Fruit fly (Drosophila melanogaster) whole organism, embryonic: ENCODE results near the gene shv.

ENCODE experiments used
- Asciz ChIP-seq: fragments of 200-800 bp; sonication (Bioruptor generic); optimal IDR thresholded peaks from 2 replicates; lab custom pipeline; 2017; ENCODE audit warnings: missing biosample characterization, mild to moderate bottlenecking, missing genetic modification characterization, missing genetic modification reagents
- CG10274 ChIP-seq: fragments of 200-800 bp; sonication (Bioruptor generic); optimal IDR thresholded peaks from 3 replicates; lab custom pipeline; 2017; ENCODE audit warnings: missing biosample characterization, mild to moderate bottlenecking, missing genetic modification characterization
- CG13424 ChIP-seq: fragments of 200-800 bp; sonication (Bioruptor generic); optimal IDR thresholded peaks from 2 replicates; lab custom pipeline; 2019; ENCODE audit warnings: missing biosample characterization, mild to moderate bottlenecking, missing genetic modification characterization, moderate library complexity
- CG13894 ChIP-seq: fragments of 200-800 bp; sonication (Bioruptor generic); optimal IDR thresholded peaks from 3 replicates; lab custom pipeline; 2018; ENCODE audit warnings: missing biosample characterization, mild to moderate bottlenecking, missing genetic modification characterization, moderate library complexity
- CG14050 ChIP-seq: fragments of 200-800 bp; sonication (Bioruptor generic); IDR thresholded peaks from 3 replicates; pipeline ENCODE4 v1.3.6; 2022; ENCODE audit warnings: missing biosample characterization, missing genetic modification characterization
- CG17568 ChIP-seq: fragments of 200-800 bp; sonication (Bioruptor generic); optimal IDR thresholded peaks from 2 replicates; lab custom pipeline; 2018; ENCODE audit warnings: missing biosample characterization, mild to moderate bottlenecking, missing genetic modification characterization, moderate library complexity
- CG17802 ChIP-seq: fragments of 200-800 bp; sonication (Bioruptor generic); optimal IDR thresholded peaks from 2 replicates; lab custom pipeline; 2018; ENCODE audit warnings: missing biosample characterization, mild to moderate bottlenecking, missing genetic modification characterization, moderate library complexity
- CG31441 ChIP-seq: fragments of 200-800 bp; sonication (Bioruptor generic); IDR thresholded peaks from 2 replicates; pipeline ENCODE4 v1.3.6; 2022; ENCODE audit warnings: missing biosample characterization, missing genetic modification characterization
- CG32767 ChIP-seq: fragments of 200-800 bp; sonication (Bioruptor generic); IDR thresholded peaks from 2 replicates; pipeline ENCODE4 v1.3.6; 2022; ENCODE audit warnings: missing biosample characterization, missing genetic modification characterization
- CG3407 ChIP-seq: fragments of 200-800 bp; sonication (Bioruptor generic); optimal IDR thresholded peaks from 2 replicates; lab custom pipeline; 2018; ENCODE audit warnings: missing biosample characterization, mild to moderate bottlenecking, missing genetic modification characterization
- CG4820 ChIP-seq: fragments of 200-800 bp; sonication (Bioruptor generic); optimal IDR thresholded peaks from 3 replicates; lab custom pipeline; 2016; ENCODE audit warnings: missing biosample characterization, missing genetic modification characterization
- CG5180 ChIP-seq: fragments of 200-800 bp; sonication (Bioruptor generic); optimal IDR thresholded peaks from 3 replicates; lab custom pipeline; 2017; ENCODE audit warnings: missing biosample characterization, missing genetic modification characterization, mild to moderate bottlenecking, moderate library complexity, missing genetic modification reagents
- CG7963 ChIP-seq: fragments of 200-800 bp; sonication (Bioruptor generic); IDR thresholded peaks from 3 replicates; pipeline ENCODE4 v1.3.6; 2022; ENCODE audit warnings: missing biosample characterization, missing genetic modification characterization; ENCODE audit not compliant: partially characterized antibody
- CG7987 ChIP-seq: fragments of 200-800 bp; sonication (Bioruptor generic); optimal IDR thresholded peaks from 2 replicates; lab custom pipeline; 2018; ENCODE audit warnings: missing biosample characterization, mild to moderate bottlenecking, missing genetic modification characterization, moderate library complexity
- CG9727 ChIP-seq: fragments of 200-800 bp; sonication (Bioruptor generic); optimal IDR thresholded peaks from 3 replicates; lab custom pipeline; 2017; ENCODE audit warnings: missing biosample characterization, mild to moderate bottlenecking, missing genetic modification characterization
- Camta ChIP-seq: fragments of 200-800 bp; sonication (Bioruptor generic); optimal IDR thresholded peaks from 2 replicates; lab custom pipeline; 2016; ENCODE audit warnings: missing biosample characterization, missing genetic modification characterization
- D ChIP-seq, 2 experiments: fragments of 200-800 bp in 1 of 2; fragments of >200 bp in 1 of 2; sonication (Bioruptor generic) in 1 of 2; optimal IDR thresholded peaks; 2 replicates in 1 of 2; 3 replicates in 1 of 2; lab custom pipeline; 2017; ENCODE audit warnings: mild to moderate bottlenecking in 1 of 2, missing biosample characterization in 1 of 2, missing genetic modification characterization in 1 of 2, missing genetic modification reagents in 1 of 2
- D19A ChIP-seq: fragments of 200-800 bp; optimal IDR thresholded peaks from 3 replicates; lab custom pipeline; 2019; ENCODE audit warnings: missing biosample characterization, mild to moderate bottlenecking, missing genetic modification characterization, moderate library complexity
- D19B ChIP-seq: fragments of 200-800 bp; sonication (Bioruptor generic); optimal IDR thresholded peaks from 2 replicates; lab custom pipeline; 2017; ENCODE audit warnings: missing biosample characterization, mild to moderate bottlenecking, missing genetic modification characterization
- Elba2 ChIP-seq: fragments of 200-800 bp; sonication (Bioruptor generic); optimal IDR thresholded peaks from 3 replicates; lab custom pipeline; 2016; ENCODE audit warnings: missing biosample characterization, missing genetic modification characterization
- Hmr ChIP-seq: fragments of 200-800 bp; sonication (Bioruptor generic); optimal IDR thresholded peaks from 3 replicates; lab custom pipeline; 2017; ENCODE audit warnings: mild to moderate bottlenecking, missing biosample characterization, missing genetic modification reagents, missing genetic modification characterization
- Lhr ChIP-seq: fragments of 200-800 bp; sonication (Bioruptor generic); optimal IDR thresholded peaks from 3 replicates; lab custom pipeline; 2017; ENCODE audit warnings: mild to moderate bottlenecking, missing biosample characterization, missing genetic modification reagents, missing genetic modification characterization
- MTF-1 ChIP-seq: fragments of 200-800 bp; sonication (Bioruptor generic); optimal IDR thresholded peaks from 2 replicates; lab custom pipeline; 2018; ENCODE audit warnings: missing biosample characterization, mild to moderate bottlenecking, missing genetic modification characterization, borderline replicate concordance
- Oli ChIP-seq: fragments of 200-800 bp; sonication (Bioruptor generic); optimal IDR thresholded peaks from 2 replicates; lab custom pipeline; 2018; ENCODE audit warnings: missing biosample characterization, mild to moderate bottlenecking, missing genetic modification characterization, moderate library complexity
- Sox100B ChIP-seq: fragments of 200-800 bp; sonication (Bioruptor generic); optimal IDR thresholded peaks from 3 replicates; lab custom pipeline; 2018; ENCODE audit warnings: missing biosample characterization, mild to moderate bottlenecking, missing genetic modification characterization
- Ssrp ChIP-seq: fragments of 200-800 bp; sonication (Bioruptor generic); optimal IDR thresholded peaks from 2 replicates; lab custom pipeline; 2018; ENCODE audit warnings: missing biosample characterization, mild to moderate bottlenecking, missing genetic modification characterization, moderate library complexity
- Stat92E ChIP-seq, 3 experiments: fragments of >200 bp in 2 of 3; fragments of 200-800 bp in 1 of 3; sonication (Bioruptor generic) in 1 of 3; optimal IDR thresholded peaks; 2 replicates each; lab custom pipeline; 2017 to 2019; ENCODE audit warnings: missing biosample characterization in 3 of 3, missing genetic modification characterization in 3 of 3, mild to moderate bottlenecking in 1 of 3, moderate library complexity in 1 of 3
- Xrp1 ChIP-seq: fragments of 200-800 bp; sonication (Bioruptor generic); IDR thresholded peaks from 2 replicates; pipeline ENCODE4 v1.3.6; 2022; ENCODE audit warnings: missing biosample characterization, missing genetic modification characterization
- ash1 ChIP-seq: fragments of 200-800 bp; sonication (Bioruptor generic); optimal IDR thresholded peaks from 2 replicates; lab custom pipeline; 2018; ENCODE audit warnings: missing biosample characterization, mild to moderate bottlenecking, missing genetic modification characterization
- ci ChIP-seq: fragments of 200-800 bp; sonication (Bioruptor generic); IDR thresholded peaks from 3 replicates; pipeline ENCODE4 v1.3.6; 2022; ENCODE audit warnings: missing biosample characterization, missing genetic modification characterization
- dan ChIP-seq: fragments of 200-800 bp; sonication (Bioruptor generic); IDR thresholded peaks from 2 replicates; pipeline ENCODE4 v1.3.6; 2022; ENCODE audit warnings: missing biosample characterization, missing genetic modification characterization
- ems ChIP-seq: fragments of 200-800 bp; sonication (Bioruptor generic); optimal IDR thresholded peaks from 3 replicates; lab custom pipeline; 2016; ENCODE audit warnings: missing biosample characterization, missing genetic modification characterization
- fd96Cb ChIP-seq: fragments of 200-800 bp; sonication (Bioruptor generic); optimal IDR thresholded peaks from 2 replicates; lab custom pipeline; 2018; ENCODE audit warnings: missing biosample characterization, mild to moderate bottlenecking, missing genetic modification characterization, moderate library complexity
- fru ChIP-seq: fragments of >200 bp; optimal IDR thresholded peaks from 2 replicates; lab custom pipeline; 2017
- hbn ChIP-seq: fragments of 200-800 bp; sonication (Bioruptor generic); IDR thresholded peaks from 2 replicates; pipeline ENCODE4 v1.3.6; 2022; ENCODE audit warnings: missing biosample characterization, missing genetic modification characterization; ENCODE audit not compliant: partially characterized antibody
- jumu ChIP-seq: fragments of 200-800 bp; sonication (Bioruptor generic); optimal IDR thresholded peaks from 3 replicates; lab custom pipeline; 2016; ENCODE audit warnings: missing biosample characterization, missing genetic modification characterization
- ken ChIP-seq: fragments of 200-800 bp; sonication (Bioruptor generic); IDR thresholded peaks from 3 replicates; pipeline ENCODE4 v1.3.6; 2022; ENCODE audit warnings: missing biosample characterization, missing genetic modification characterization
- pnt ChIP-seq: fragments of 200-800 bp; sonication (Bioruptor generic); optimal IDR thresholded peaks from 3 replicates; lab custom pipeline; 2016; ENCODE audit warnings: missing biosample characterization, missing genetic modification characterization
- row ChIP-seq: fragments of 200-800 bp; sonication (Bioruptor generic); IDR thresholded peaks from 3 replicates; pipeline ENCODE4 v1.3.6; 2022; ENCODE audit warnings: missing biosample characterization, missing genetic modification characterization
- sqz ChIP-seq: fragments of 200-800 bp; sonication (Bioruptor generic); optimal IDR thresholded peaks from 3 replicates; lab custom pipeline; 2018; ENCODE audit warnings: missing biosample characterization, mild to moderate bottlenecking, missing genetic modification characterization
- ssp ChIP-seq: fragments of 200-800 bp; sonication (Bioruptor generic); IDR thresholded peaks from 2 replicates; pipeline ENCODE4 v1.3.6; 2022; ENCODE audit warnings: missing biosample characterization, missing genetic modification characterization
- ttk ChIP-seq: fragments of 200-800 bp; sonication (Bioruptor generic); IDR thresholded peaks from 2 replicates; pipeline ENCODE4 v2.1.2; 2022; ENCODE audit warnings: missing biosample characterization, missing genetic modification characterization
- unc-4 ChIP-seq: fragments of 200-800 bp; sonication (Bioruptor generic); IDR thresholded peaks from 2 replicates; pipeline ENCODE4 v1.3.6; 2022; ENCODE audit warnings: missing biosample characterization, missing genetic modification characterization; ENCODE audit not compliant: partially characterized antibody
- unpg ChIP-seq: fragments of 200-800 bp; sonication (Bioruptor generic); optimal IDR thresholded peaks from 3 replicates; lab custom pipeline; 2018; ENCODE audit warnings: missing biosample characterization, mild to moderate bottlenecking, missing genetic modification characterization, moderate library complexity
- wor ChIP-seq: fragments of 200-800 bp; sonication (Bioruptor generic); IDR thresholded peaks from 2 replicates; pipeline ENCODE4 v1.3.6; 2022; ENCODE audit warnings: missing biosample characterization, missing genetic modification characterization
- zen2 ChIP-seq: fragments of 200-800 bp; sonication (Bioruptor generic); IDR thresholded peaks from 3 replicates; pipeline ENCODE4 v1.3.6; 2022; ENCODE audit warnings: missing biosample characterization, missing genetic modification characterization; ENCODE audit not compliant: partially characterized antibody
- zfh2 ChIP-seq: fragments of 200-800 bp; sonication (Bioruptor generic); optimal IDR thresholded peaks from 2 replicates; lab custom pipeline; 2016; ENCODE audit warnings: missing biosample characterization, missing genetic modification characterization

shv gene

dm6 chr2L:430820-431628 is 21.9 kb upstream of the shv start, which contains the start of gene ex (continued):
- TF ChIP-seq CG13894 (tag; lab: Kevin White, UChicago) = peak; percentile 73
- TF ChIP-seq ems (GFP tag; lab: Kevin White, UChicago) = no peak
- TF ChIP-seq pnt (GFP tag; lab: Kevin White, UChicago) = peak; percentile 9
- no peak for TF ChIP-seq jumu
- TF ChIP-seq CG31441 (GFP tag; lab: Robert Waterston, UW) = peak; percentile 40; the same call in 1 of the 2 replicates
- no peak; the same call in 2 of the 3 replicates for TF ChIP-seq row
- peak; percentile 85 for TF ChIP-seq Hmr
- no peak for TF ChIP-seq zfh2 (GFP tag; lab: Kevin White, UChicago)
- TF ChIP-seq wor (GFP tag; lab: Robert Waterston, UW) = no peak
- TF ChIP-seq zen2 (GFP tag; lab: Robert Waterston, UW) = peak; percentile 52; the same call in 2 of the 3 replicates
- TF ChIP-seq dan (GFP tag; lab: Robert Waterston, UW) = no peak
- peak; percentile 54 for TF ChIP-seq Sox100B
- TF ChIP-seq Elba2 (GFP tag; lab: Kevin White, UChicago) = peak; percentile 34
- peak; percentile 21 for TF ChIP-seq sqz (GFP tag; lab: Kevin White, UChicago)
- TF ChIP-seq Lhr (GFP tag; lab: Kevin White, UChicago) = peak; percentile 27
- no peak for TF ChIP-seq CG4820 (GFP tag; lab: Kevin White, UChicago)
- TF ChIP-seq Stat92E (GFP tag; optimal IDR thresholded peaks at IDR 0.05; lab: Kevin White, UChicago) = peak in 1 of 3 experiments; percentile 10
- peak; percentile 79 for TF ChIP-seq MTF-1 (GFP tag; lab: Kevin White, UChicago)
- TF ChIP-seq CG32767 (GFP tag; lab: Robert Waterston, UW) = peak; percentile 45; the same call in 1 of the 2 replicates
- peak; percentile 89 for TF ChIP-seq Asciz
- TF ChIP-seq CG13424 = peak; percentile 65
- 0 out of 3 replicates have a peak, but pooled peaks have one; percentile 44 for TF ChIP-seq ken
- TF ChIP-seq ttk (GFP tag; lab: Robert Waterston, UW) = no peak
- peak; percentile 60 for TF ChIP-seq Xrp1 (GFP tag; lab: Robert Waterston, UW)
- no peak for TF ChIP-seq ssp (GFP tag; lab: Robert Waterston, UW)
- TF ChIP-seq CG3407 (GFP tag; lab: Kevin White, UChicago) = peak; percentile 73
- no peak for TF ChIP-seq Ssrp (tag; lab: Kevin White, UChicago)
- peak; percentile 29; the same call in 1 of the 3 replicates for TF ChIP-seq CG14050
- peak; percentile 92 for TF ChIP-seq CG7987 (GFP tag; lab: Kevin White, UChicago)
- TF ChIP-seq hbn (GFP tag; lab: Robert Waterston, UW) = no peak; the same call in 1 of the 2 replicates
- peak; percentile 90 for TF ChIP-seq CG17568
- TF ChIP-seq CG5180 (GFP tag; lab: Kevin White, UChicago) = peak; percentile 69
- peak; percentile 14 for TF ChIP-seq ash1
- peak; percentile 50 for TF ChIP-seq CG9727 (GFP tag; lab: Kevin White, UChicago)
- no peak for TF ChIP-seq Oli (tag; lab: Kevin White, UChicago)
- TF ChIP-seq fru (lab: Kevin White, UChicago) = no peak
- TF ChIP-seq D (optimal IDR thresholded peaks at IDR 0.05; lab: Kevin White, UChicago) = no peak
- TF ChIP-seq D (GFP tag; optimal IDR thresholded peaks at IDR 0.05; lab: Kevin White, UChicago) = peak; percentile 14
- TF ChIP-seq D19B (GFP tag; lab: Kevin White, UChicago) = no peak
- TF ChIP-seq D19A (tag; lab: Kevin White, UChicago) = peak; percentile 30
- TF ChIP-seq ci = peak; percentile 88
- 0 out of 3 replicates have a peak, but pooled peaks have one; percentile 26 for TF ChIP-seq CG7963 (GFP tag; lab: Robert Waterston, UW)
- no peak for TF ChIP-seq CG10274 (GFP tag; lab: Kevin White, UChicago)
- TF ChIP-seq unc-4 (GFP tag; lab: Robert Waterston, UW) = no peak
- TF ChIP-seq CG17802 (tag; lab: Kevin White, UChicago) = no peak
- TF ChIP-seq fd96Cb (tag; lab: Kevin White, UChicago) = no peak
- TF ChIP-seq Camta (GFP tag; lab: Kevin White, UChicago) = peak; percentile 4
- TF ChIP-seq unpg (GFP tag; lab: Kevin White, UChicago) = peak; percentile 69
